Fruit fly (Drosophila melanogaster): ENCODE results near the gene Mpi.

The Mpi gene

dm6 chr3R:9793018-9793417, 33.6 kb downstream of the Mpi start, which contains the start of gene CG8516 (continued):
- TF ChIP-seq CG17328 (GFP tag; IDR thresholded peaks at IDR 0.05) (peak; percentile 36), dysf (GFP tag; IDR thresholded peaks at IDR 0.05) (no peak), CG12744 (GFP tag; optimal IDR thresholded peaks at IDR 0.05) (no peak), Vsx1 (GFP tag; optimal IDR thresholded peaks at IDR 0.05) (no peak), nmo (GFP tag; optimal IDR thresholded peaks at IDR 0.05) (peak; percentile 36), PHDP (tag; optimal IDR thresholded peaks at IDR 0.05) (peak; percentile 6), Ada2b (GFP tag; IDR thresholded peaks at IDR 0.05) (0 out of 2 replicates have a peak, but pooled peaks have one; percentile 7), Dek (tag; optimal IDR thresholded peaks at IDR 0.05) (peak; percentile 30), Aef1 (GFP tag; IDR thresholded peaks at IDR 0.05) (peak; percentile 67), CG17912 (GFP tag; optimal IDR thresholded peaks at IDR 0.05) (peak; percentile 0), bab2 (GFP tag; optimal IDR thresholded peaks at IDR 0.05) (no peak), CG9215 (GFP tag; IDR thresholded peaks at IDR 0.05) (no peak), CG15073 (GFP tag; optimal IDR thresholded peaks at IDR 0.05) (no peak), D (optimal IDR thresholded peaks at IDR 0.05) (no peak), D (GFP tag; optimal IDR thresholded peaks at IDR 0.05) (no peak), CG32772 (GFP tag; IDR thresholded peaks at IDR 0.05) (0 out of 2 replicates have a peak, but pooled peaks have one; percentile 24), Mrtf (GFP tag; IDR thresholded peaks at IDR 0.05) (no peak), hkb (optimal IDR thresholded peaks at IDR 0.05) (no peak), hkb (GFP tag; IDR thresholded peaks at IDR 0.05) (peak; percentile 24; the same call in 1 of the 2 replicates), CG17568 (GFP tag; optimal IDR thresholded peaks at IDR 0.05) (no peak), CG10267 (tag; optimal IDR thresholded peaks at IDR 0.05) (peak; percentile 51), Atf6 (GFP tag; IDR thresholded peaks at IDR 0.05) (no peak), sens-2 (GFP tag; IDR thresholded peaks at IDR 0.05) (no peak), CG8924 (tag; optimal IDR thresholded peaks at IDR 0.05) (peak; percentile 23), zen (tag; optimal IDR thresholded peaks at IDR 0.05) (peak; percentile 14), Rfx (GFP tag; IDR thresholded peaks at IDR 0.05) (peak; percentile 33; the same call in 1 of the 2 replicates), BEAF-32 (GFP tag; optimal IDR thresholded peaks at IDR 0.05) (peak; percentile 41), dpn (GFP tag; optimal IDR thresholded peaks at IDR 0.05) (no peak), CG17829 (tag; optimal IDR thresholded peaks at IDR 0.05) (peak; percentile 39), bigmax (GFP tag; optimal IDR thresholded peaks at IDR 0.05) (peak; percentile 38), nerfin-1 (tag; optimal IDR thresholded peaks at IDR 0.05) (no peak), CG8478 (optimal IDR thresholded peaks at IDR 0.05) (no peak), unc-4 (GFP tag; IDR thresholded peaks at IDR 0.05; ENCODE audit: partially characterized antibody) (peak; percentile 20; the same call in 1 of the 2 replicates), Atf3 (GFP tag; optimal IDR thresholded peaks at IDR 0.05) (peak; percentile 13), CG12659 (GFP tag; optimal IDR thresholded peaks at IDR 0.05) (peak; percentile 57), CG10431 (GFP tag; optimal IDR thresholded peaks at IDR 0.05) (no peak), CG14710 (tag; optimal IDR thresholded peaks at IDR 0.05) (peak; percentile 48), row (GFP tag; IDR thresholded peaks at IDR 0.05) (peak; percentile 64), YL-1 (GFP tag; optimal IDR thresholded peaks at IDR 0.05) (peak; percentile 77), CG12391 (tag; optimal IDR thresholded peaks at IDR 0.05) (peak; percentile 33), Usf (GFP tag; optimal IDR thresholded peaks at IDR 0.05) (no peak), tx (GFP tag; optimal IDR thresholded peaks at IDR 0.05) (no peak), MTF-1 (GFP tag; optimal IDR thresholded peaks at IDR 0.05; ENCODE audit: borderline replicate concordance) (peak; percentile 2), vvl (GFP tag; IDR thresholded peaks at IDR 0.05) (peak; percentile 32; the same call in 1 of the 2 replicates), Lhr (GFP tag; optimal IDR thresholded peaks at IDR 0.05) (peak; percentile 33), h (optimal IDR thresholded peaks at IDR 0.05) (no peak), E2f2 (GFP tag; IDR thresholded peaks at IDR 0.05) (peak; percentile 49), CG17186 (GFP tag; optimal IDR thresholded peaks at IDR 0.05) (peak; percentile 17), fru (optimal IDR thresholded peaks at IDR 0.05) (no peak), MESR4 (GFP tag; optimal IDR thresholded peaks at IDR 0.05) (peak; percentile 74), Drgx (GFP tag; IDR thresholded peaks at IDR 0.05) (0 out of 2 replicates have a peak, but pooled peaks have one; percentile 11), Trl (optimal IDR thresholded peaks at IDR 0.05) (no peak), Trl (GFP tag; optimal IDR thresholded peaks at IDR 0.05) (no peak)

Measured in whole organism, embryonic.